Worm (Caenorhabditis elegans): ENCODE results near the gene hrde-1.

The hrde-1 gene

DNA sequence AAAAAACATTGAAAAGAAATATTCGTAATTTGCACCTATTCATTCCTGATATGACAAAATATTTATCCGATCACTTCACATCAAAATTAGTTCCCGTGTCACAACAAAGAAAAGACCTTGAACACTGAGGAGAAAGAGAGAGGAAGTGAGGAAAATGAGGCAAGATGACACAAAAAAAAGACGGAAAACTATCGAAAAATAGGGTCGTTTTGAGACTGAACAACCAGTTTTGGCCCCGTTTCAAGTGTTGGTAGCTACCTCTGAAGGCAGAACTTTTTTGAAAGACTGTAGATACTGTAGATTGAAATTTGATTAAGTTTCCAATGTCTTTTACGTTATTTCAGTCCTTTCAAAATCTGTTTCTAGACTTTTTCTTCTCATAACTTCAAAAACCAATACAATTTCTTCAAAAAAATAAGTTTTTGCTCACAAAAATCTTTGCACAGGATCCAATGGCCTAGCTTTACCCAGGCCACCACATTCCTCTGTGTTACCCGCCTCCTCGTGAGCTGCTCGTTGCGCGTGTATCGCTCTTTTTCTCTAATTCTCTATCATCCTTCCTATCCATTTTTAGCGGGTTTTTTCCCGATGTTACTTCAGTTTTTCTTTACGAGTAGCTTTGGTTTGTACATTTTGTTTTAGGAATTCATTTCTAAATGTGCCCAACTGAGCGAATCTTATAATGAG, 20.5 kb upstream of the hrde-1 start (continued):
- TF ChIP-seq dmd-9 (GFP tag; IDR thresholded peaks at IDR 0.05) = no peak
- TF ChIP-seq daf-12 (tag; optimal IDR thresholded peaks at IDR 0.05) = no peak
- no peak for TF ChIP-seq spr-1 (tag; optimal IDR thresholded peaks at IDR 0.05)
- TF ChIP-seq saeg-2 (GFP tag; IDR thresholded peaks at IDR 0.05) = no peak
- TF ChIP-seq cey-2 (tag; optimal IDR thresholded peaks at IDR 0.05; ENCODE audit: borderline replicate concordance, insufficient read depth) = no peak
- no peak for TF ChIP-seq dve-1 (tag; optimal IDR thresholded peaks at IDR 0.05; ENCODE audit: insufficient read depth)
- TF ChIP-seq aly-2 (tag; optimal IDR thresholded peaks at IDR 0.05) = no peak
- peak; percentile 87 for TF ChIP-seq aha-1 (tag)
- TF ChIP-seq skn-1 (tag; optimal IDR thresholded peaks at IDR 0.05) = no peak
- TF ChIP-seq snpc-1.2 (GFP tag; IDR thresholded peaks at IDR 0.05) = no peak
- no peak for TF ChIP-seq nhr-77 (tag; optimal IDR thresholded peaks at IDR 0.05)
- no peak for TF ChIP-seq fos-1 (tag; optimal IDR thresholded peaks at IDR 0.05)
- no peak for TF ChIP-seq nhr-102 (tag; optimal IDR thresholded peaks at IDR 0.05)
- TF ChIP-seq mdt-29 (GFP tag; IDR thresholded peaks at IDR 0.05) = no peak
- peak; percentile 52; the same call in 1 of the 2 replicates for TF ChIP-seq Y48G9A.11 (GFP tag; IDR thresholded peaks at IDR 0.05)
- TF ChIP-seq hif-1 (tag; optimal IDR thresholded peaks at IDR 0.05) = peak in 1 of 2 experiments; percentile 67
- TF ChIP-seq nhr-237 (tag; optimal IDR thresholded peaks at IDR 0.05) = no peak
- TF ChIP-seq ceh-82 (tag; optimal IDR thresholded peaks at IDR 0.05) = no peak
- no peak for TF ChIP-seq madf-5 (GFP tag; IDR thresholded peaks at IDR 0.05)
- TF ChIP-seq unc-62 (GFP tag; optimal IDR thresholded peaks at IDR 0.05 in 1 of 2) = no peak
- no peak for TF ChIP-seq unc-62 (tag; optimal IDR thresholded peaks at IDR 0.05)
- TF ChIP-seq egl-27 (tag; optimal IDR thresholded peaks at IDR 0.05) = no peak
- no peak for TF ChIP-seq Y5F2A.4 (GFP tag; optimal IDR thresholded peaks at IDR 0.05)
- no peak for TF ChIP-seq lin-15B (tag; optimal IDR thresholded peaks at IDR 0.05)
- peak; percentile 49 to 82 for TF ChIP-seq lsy-2 (tag; optimal IDR thresholded peaks at IDR 0.05)
- no peak for TF ChIP-seq duxl-1 (tag; optimal IDR thresholded peaks at IDR 0.05; ENCODE audit: poor library complexity)
- no peak for TF ChIP-seq ZK546.5 (tag; optimal IDR thresholded peaks at IDR 0.05)
- no peak for TF ChIP-seq php-3 (GFP tag; IDR thresholded peaks at IDR 0.05)
- TF ChIP-seq nhr-25 (tag; optimal IDR thresholded peaks at IDR 0.05; ENCODE audit: borderline replicate concordance, insufficient read depth) = no peak
- TF ChIP-seq dpl-1 (GFP tag; optimal IDR thresholded peaks at IDR 0.05) = peak; percentile 42
- TF ChIP-seq nhr-10 (tag; optimal IDR thresholded peaks at IDR 0.05) = no peak
- TF ChIP-seq nhr-42 (GFP tag; IDR thresholded peaks at IDR 0.05) = no peak
- TF ChIP-seq nhr-111 (GFP tag; optimal IDR thresholded peaks at IDR 0.05) = no peak
- no peak for TF ChIP-seq zfp-2 (tag; optimal IDR thresholded peaks at IDR 0.05)
- TF ChIP-seq nhr-11 (tag; optimal IDR thresholded peaks at IDR 0.05) = no peak

DNA sequence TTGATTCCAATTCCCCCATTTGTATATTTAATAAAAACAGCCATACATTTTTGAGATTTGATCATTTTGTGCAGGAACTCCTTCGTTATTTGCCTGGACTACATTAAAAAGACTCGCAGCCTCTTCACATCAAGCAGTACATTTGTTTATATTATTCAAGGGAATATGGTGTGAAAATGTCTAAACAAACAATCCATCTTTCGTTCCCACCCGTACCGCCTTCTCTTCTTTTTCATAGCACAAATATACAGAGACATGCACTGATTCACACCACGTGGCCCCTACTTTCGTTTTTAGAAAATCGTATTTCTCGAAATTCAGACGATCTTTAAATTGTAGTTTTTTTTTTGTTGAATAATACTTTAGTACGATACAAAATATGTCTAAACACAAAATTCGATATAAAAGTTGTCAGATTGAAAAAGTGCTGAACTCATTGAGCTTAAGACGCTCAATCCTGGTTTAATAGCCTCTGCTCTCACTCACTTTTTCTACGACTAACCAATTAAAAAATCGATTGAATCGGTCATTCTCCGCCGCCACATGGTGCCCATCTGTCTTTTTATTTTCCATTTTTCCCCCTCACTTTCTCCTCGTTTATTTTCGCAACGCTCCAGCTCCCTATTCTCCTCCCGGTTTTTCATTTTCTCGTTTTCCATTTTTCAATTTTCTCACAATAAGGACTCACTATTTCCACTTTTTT, 19.5 kb upstream of the hrde-1 start:
- no peak for TF ChIP-seq daf-8 (GFP tag; IDR thresholded peaks at IDR 0.05)
- TF ChIP-seq php-3 (GFP tag; IDR thresholded peaks at IDR 0.05) = peak; percentile 36
- TF ChIP-seq F10B5.3 (tag; optimal IDR thresholded peaks at IDR 0.05) = peak; percentile 68
- no peak for TF ChIP-seq aly-2 (tag; optimal IDR thresholded peaks at IDR 0.05)
- peak; percentile 81 for TF ChIP-seq ctbp-1 (GFP tag; IDR thresholded peaks at IDR 0.05)
- 0 out of 2 replicates have a peak, but pooled peaks have one; percentile 51 for TF ChIP-seq mdt-29 (GFP tag; IDR thresholded peaks at IDR 0.05)
- TF ChIP-seq saeg-2 (GFP tag; IDR thresholded peaks at IDR 0.05) = peak; percentile 73; the same call in 1 of the 2 replicates
- no peak for TF ChIP-seq zag-1 (tag; optimal IDR thresholded peaks at IDR 0.05)
- no peak for TF ChIP-seq ceh-62 (tag; optimal IDR thresholded peaks at IDR 0.05)
- peak in 1 of 2 experiments; percentile 75 for TF ChIP-seq unc-62 (GFP tag; optimal IDR thresholded peaks at IDR 0.05 in 1 of 2)
- TF ChIP-seq unc-62 (tag; optimal IDR thresholded peaks at IDR 0.05) = no peak
- no peak for TF ChIP-seq cey-2 (tag; optimal IDR thresholded peaks at IDR 0.05; ENCODE audit: borderline replicate concordance, insufficient read depth)
- no peak for TF ChIP-seq R02D3.7 (tag; optimal IDR thresholded peaks at IDR 0.05)
- no peak for TF ChIP-seq skn-1 (tag; optimal IDR thresholded peaks at IDR 0.05)
- no peak for TF ChIP-seq vab-7 (GFP tag; IDR thresholded peaks at IDR 0.05)
- peak; percentile 34 for TF ChIP-seq nhr-6 (tag; optimal IDR thresholded peaks at IDR 0.05)
- peak; percentile 88 for TF ChIP-seq dve-1 (tag; optimal IDR thresholded peaks at IDR 0.05; ENCODE audit: insufficient read depth)
- TF ChIP-seq zip-11 (GFP tag; IDR thresholded peaks at IDR 0.05) = no peak
- no peak for TF ChIP-seq mxl-2 (GFP tag; conservative IDR thresholded peaks at IDR 0.05)
- TF ChIP-seq nhr-41 (GFP tag; IDR thresholded peaks at IDR 0.05) = no peak; the same call in 1 of the 2 replicates
- TF ChIP-seq unc-39 (tag; optimal IDR thresholded peaks at IDR 0.05) = no peak
- peak; percentile 33 to 62 for TF ChIP-seq daf-16 (GFP tag; optimal IDR thresholded peaks at IDR 0.05)
- peak; percentile 59 for TF ChIP-seq daf-16 (tag; optimal IDR thresholded peaks at IDR 0.05)
